Fruit fly (Drosophila melanogaster) whole organism, embryonic: Measurements from ENCODE around the gene Plap.

Source experiments
- Bgb ChIP-seq: fragments of 200-800 bp; sonication (Bioruptor generic); IDR thresholded peaks from 2 replicates; pipeline ENCODE4 v1.3.6; 2022; ENCODE audit warnings: missing biosample characterization, missing genetic modification characterization; ENCODE audit not compliant: partially characterized antibody
- CG12769 ChIP-seq: fragments of 200-800 bp; sonication (Bioruptor generic); optimal IDR thresholded peaks from 2 replicates; lab custom pipeline; 2019; ENCODE audit warnings: missing biosample characterization, mild to moderate bottlenecking, missing genetic modification characterization, moderate library complexity
- CG14441 ChIP-seq: fragments of 200-800 bp; sonication (Bioruptor generic); IDR thresholded peaks from 2 replicates; pipeline ENCODE4 v1.3.6; 2022; ENCODE audit warnings: missing biosample characterization, missing genetic modification characterization
- CG15073 ChIP-seq: fragments of 200-800 bp; sonication (Bioruptor generic); optimal IDR thresholded peaks from 2 replicates; lab custom pipeline; 2016; ENCODE audit warnings: missing biosample characterization, missing genetic modification characterization
- CG17359 ChIP-seq: fragments of 200-800 bp; sonication (Bioruptor generic); optimal IDR thresholded peaks from 3 replicates; lab custom pipeline; 2018; ENCODE audit warnings: missing biosample characterization, mild to moderate bottlenecking, missing genetic modification characterization, moderate library complexity
- CG30020 ChIP-seq: fragments of 200-800 bp; optimal IDR thresholded peaks from 2 replicates; lab custom pipeline; 2019; ENCODE audit warnings: missing biosample characterization, mild to moderate bottlenecking, missing genetic modification characterization, moderate library complexity
- CG30431 ChIP-seq: fragments of 200-800 bp; sonication (Bioruptor generic); optimal IDR thresholded peaks from 2 replicates; lab custom pipeline; 2017; ENCODE audit warnings: missing biosample characterization, missing genetic modification characterization
- CG3163 ChIP-seq: fragments of 200-800 bp; sonication (Bioruptor generic); optimal IDR thresholded peaks from 3 replicates; lab custom pipeline; 2016; ENCODE audit warnings: missing biosample characterization, missing genetic modification characterization
- CG4282 ChIP-seq: fragments of 200-800 bp; sonication (Bioruptor generic); optimal IDR thresholded peaks from 2 replicates; lab custom pipeline; 2016; ENCODE audit warnings: missing biosample characterization, missing genetic modification characterization
- CG4328 ChIP-seq: fragments of 200-800 bp; sonication (Bioruptor generic); optimal IDR thresholded peaks from 3 replicates; lab custom pipeline; 2017; ENCODE audit warnings: missing biosample characterization, missing genetic modification reagents, missing genetic modification characterization
- CG6272 ChIP-seq: fragments of 200-800 bp; sonication (Bioruptor generic); IDR thresholded peaks from 2 replicates; pipeline ENCODE4 v1.3.6; 2022; ENCODE audit warnings: missing biosample characterization, missing genetic modification characterization
- CG7928 ChIP-seq: fragments of 200-800 bp; sonication (Bioruptor generic); optimal IDR thresholded peaks from 2 replicates; lab custom pipeline; 2017; ENCODE audit warnings: missing biosample characterization, mild to moderate bottlenecking, missing genetic modification characterization
- CG9437 ChIP-seq: fragments of 200-800 bp; sonication (Bioruptor generic); optimal IDR thresholded peaks from 2 replicates; lab custom pipeline; 2018; ENCODE audit warnings: missing biosample characterization, mild to moderate bottlenecking, missing genetic modification characterization
- CG9727 ChIP-seq: fragments of 200-800 bp; sonication (Bioruptor generic); optimal IDR thresholded peaks from 3 replicates; lab custom pipeline; 2017; ENCODE audit warnings: missing biosample characterization, mild to moderate bottlenecking, missing genetic modification characterization
- CG9876 ChIP-seq: fragments of 200-800 bp; sonication (Bioruptor generic); optimal IDR thresholded peaks from 2 replicates; lab custom pipeline; 2016; ENCODE audit warnings: missing biosample characterization, missing genetic modification characterization
- CHES-1-like ChIP-seq: fragments of 200-800 bp; sonication (Bioruptor generic); optimal IDR thresholded peaks from 2 replicates; lab custom pipeline; 2016; ENCODE audit warnings: missing biosample characterization, missing genetic modification characterization
- CTCF ChIP-seq: fragments of 200-800 bp; sonication (Bioruptor generic); optimal IDR thresholded peaks from 2 replicates; lab custom pipeline; 2017; ENCODE audit warnings: missing biosample characterization, mild to moderate bottlenecking, missing genetic modification characterization, moderate library complexity
- Chrac-16 ChIP-seq: fragments of 200-800 bp; sonication (Bioruptor generic); optimal IDR thresholded peaks from 3 replicates; lab custom pipeline; 2016; ENCODE audit warnings: missing biosample characterization, missing genetic modification characterization
- CkIIα-i1 ChIP-seq: fragments of 200-800 bp; sonication (Bioruptor generic); IDR thresholded peaks from 2 replicates; pipeline ENCODE4 v1.3.6; 2022; ENCODE audit warnings: missing biosample characterization, missing genetic modification characterization
- CoRest ChIP-seq: fragments of 200-800 bp; sonication (Bioruptor generic); optimal IDR thresholded peaks from 3 replicates; lab custom pipeline; 2018; ENCODE audit warnings: missing biosample characterization, mild to moderate bottlenecking, missing genetic modification characterization, moderate library complexity
- Hmr ChIP-seq: fragments of 200-800 bp; sonication (Bioruptor generic); optimal IDR thresholded peaks from 3 replicates; lab custom pipeline; 2017; ENCODE audit warnings: mild to moderate bottlenecking, missing biosample characterization, missing genetic modification reagents, missing genetic modification characterization
- Hsf ChIP-seq: fragments of 200-800 bp; sonication (Bioruptor generic); optimal IDR thresholded peaks from 3 replicates; lab custom pipeline; 2016; ENCODE audit warnings: missing biosample characterization, missing genetic modification characterization
- MESR4 ChIP-seq: fragments of 200-800 bp; sonication (Bioruptor generic); optimal IDR thresholded peaks from 2 replicates; lab custom pipeline; 2018; ENCODE audit warnings: missing biosample characterization, mild to moderate bottlenecking, missing genetic modification characterization, moderate library complexity
- Mad ChIP-seq: fragments of 200-800 bp; sonication (Bioruptor generic); optimal IDR thresholded peaks from 2 replicates; lab custom pipeline; 2016; ENCODE audit warnings: missing biosample characterization, missing genetic modification characterization
- Poxn ChIP-seq: fragments of 200-800 bp; sonication (Bioruptor generic); IDR thresholded peaks from 2 replicates; pipeline ENCODE4 v1.3.6; 2022; ENCODE audit warnings: missing biosample characterization, missing genetic modification characterization
- Rfx ChIP-seq: fragments of 200-800 bp; sonication (Bioruptor generic); IDR thresholded peaks from 2 replicates; pipeline ENCODE4 v1.3.6; 2022; ENCODE audit warnings: missing biosample characterization, missing genetic modification characterization
- Sox100B ChIP-seq: fragments of 200-800 bp; sonication (Bioruptor generic); optimal IDR thresholded peaks from 3 replicates; lab custom pipeline; 2018; ENCODE audit warnings: missing biosample characterization, mild to moderate bottlenecking, missing genetic modification characterization
- Sry-β ChIP-seq: fragments of 200-800 bp; sonication (Bioruptor generic); optimal IDR thresholded peaks from 2 replicates; lab custom pipeline; 2018; ENCODE audit warnings: missing biosample characterization, mild to moderate bottlenecking, missing genetic modification characterization, moderate library complexity
- Xbp1 ChIP-seq: fragments of 200-800 bp; sonication (Bioruptor generic); optimal IDR thresholded peaks from 3 replicates; lab custom pipeline; 2016; ENCODE audit warnings: missing biosample characterization, mild to moderate bottlenecking, missing genetic modification characterization
- Xrp1 ChIP-seq: fragments of 200-800 bp; sonication (Bioruptor generic); IDR thresholded peaks from 2 replicates; pipeline ENCODE4 v1.3.6; 2022; ENCODE audit warnings: missing biosample characterization, missing genetic modification characterization
- ac ChIP-seq: fragments of 200-800 bp; sonication (Bioruptor generic); optimal IDR thresholded peaks from 3 replicates; lab custom pipeline; 2017; ENCODE audit warnings: missing biosample characterization, mild to moderate bottlenecking, missing genetic modification characterization
- ase ChIP-seq: fragments of 200-800 bp; sonication (Bioruptor generic); IDR thresholded peaks from 3 replicates; pipeline ENCODE4 v1.3.6; 2022; ENCODE audit warnings: missing biosample characterization, missing genetic modification characterization
- bsh ChIP-seq, 2 experiments: fragments of 200-800 bp; sonication (Bioruptor generic); optimal IDR thresholded peaks; 2 replicates each; lab custom pipeline; 2017 to 2018; ENCODE audit warnings: mild to moderate bottlenecking in 2 of 2, missing biosample characterization in 2 of 2, missing genetic modification characterization in 2 of 2, moderate library complexity in 1 of 2
- crc ChIP-seq: fragments of 200-800 bp; sonication (Bioruptor generic); optimal IDR thresholded peaks from 2 replicates; lab custom pipeline; 2016; ENCODE audit warnings: missing biosample characterization, missing genetic modification characterization
- cwo ChIP-seq: fragments of 200-800 bp; sonication (Bioruptor generic); optimal IDR thresholded peaks from 3 replicates; lab custom pipeline; 2017; ENCODE audit warnings: missing biosample characterization, missing genetic modification characterization, mild to moderate bottlenecking, moderate library complexity, missing genetic modification reagents
- dmrt99B ChIP-seq: fragments of 200-800 bp; sonication (Bioruptor generic); optimal IDR thresholded peaks from 2 replicates; lab custom pipeline; 2018; ENCODE audit warnings: missing biosample characterization, mild to moderate bottlenecking, missing genetic modification characterization, moderate library complexity
- eve ChIP-seq, 2 experiments: fragments of >200 bp; optimal IDR thresholded peaks; 2 replicates each; lab custom pipeline; 2017; ENCODE audit warnings: missing biosample characterization in 2 of 2, missing genetic modification characterization in 2 of 2
- h ChIP-seq: fragments of >200 bp; optimal IDR thresholded peaks from 2 replicates; lab custom pipeline; 2017
- insv ChIP-seq, 2 experiments: fragments of 200-800 bp; sonication (Bioruptor generic); optimal IDR thresholded peaks; 3 replicates each; lab custom pipeline; 2016 to 2018; ENCODE audit warnings: missing biosample characterization in 2 of 2, missing genetic modification characterization in 2 of 2
- jing ChIP-seq: fragments of 200-800 bp; sonication (Bioruptor generic); optimal IDR thresholded peaks from 2 replicates; lab custom pipeline; 2018; ENCODE audit warnings: missing biosample characterization, mild to moderate bottlenecking, missing genetic modification characterization
- ken ChIP-seq: fragments of 200-800 bp; sonication (Bioruptor generic); IDR thresholded peaks from 3 replicates; pipeline ENCODE4 v1.3.6; 2022; ENCODE audit warnings: missing biosample characterization, missing genetic modification characterization
- kni ChIP-seq: fragments of 200-800 bp; sonication (Bioruptor generic); optimal IDR thresholded peaks from 3 replicates; lab custom pipeline; 2017; ENCODE audit warnings: mild to moderate bottlenecking, missing biosample characterization, missing genetic modification reagents, missing genetic modification characterization
- lilli ChIP-seq: fragments of 200-800 bp; sonication (Bioruptor generic); optimal IDR thresholded peaks from 3 replicates; lab custom pipeline; 2016; ENCODE audit warnings: missing biosample characterization, missing genetic modification characterization
- lmd ChIP-seq: fragments of 200-800 bp; sonication (Bioruptor generic); IDR thresholded peaks from 2 replicates; pipeline ENCODE4 v1.3.6; 2022; ENCODE audit warnings: missing biosample characterization, missing genetic modification characterization
- peb ChIP-seq: fragments of 200-800 bp; sonication (Bioruptor generic); IDR thresholded peaks from 2 replicates; pipeline ENCODE4 v1.3.6; 2022; ENCODE audit warnings: missing biosample characterization, missing genetic modification characterization
- prd ChIP-seq, 3 experiments: fragments of >200 bp in 2 of 3; fragments of 200-800 bp in 1 of 3; sonication (Bioruptor generic) in 1 of 3; optimal IDR thresholded peaks in 2 of 3; IDR thresholded peaks in 1 of 3; 2 replicates in 2 of 3; 3 replicates in 1 of 3; pipeline versions ENCODE4 v1.3.6 to Lab custom; 2017 to 2022; ENCODE audit warnings: missing biosample characterization in 1 of 3, missing genetic modification characterization in 1 of 3
- run ChIP-seq: fragments of 200-800 bp; sonication (Bioruptor generic); optimal IDR thresholded peaks from 3 replicates; lab custom pipeline; 2018; ENCODE audit warnings: missing biosample characterization, mild to moderate bottlenecking, missing genetic modification characterization
- sug ChIP-seq: fragments of 200-800 bp; optimal IDR thresholded peaks from 2 replicates; lab custom pipeline; 2019; ENCODE audit warnings: missing biosample characterization, mild to moderate bottlenecking, missing genetic modification characterization, moderate library complexity
- toy ChIP-seq: fragments of 200-800 bp; sonication (Bioruptor generic); IDR thresholded peaks from 2 replicates; pipeline ENCODE4 v1.3.6; 2022; ENCODE audit warnings: missing biosample characterization, missing genetic modification characterization
- vnd ChIP-seq: fragments of 200-800 bp; sonication (Bioruptor generic); IDR thresholded peaks from 3 replicates; pipeline ENCODE4 v1.3.6; 2022; ENCODE audit warnings: missing biosample characterization, missing genetic modification characterization; ENCODE audit not compliant: partially characterized antibody
- zfh1 ChIP-seq: fragments of 200-800 bp; sonication (Bioruptor generic); IDR thresholded peaks from 3 replicates; pipeline ENCODE4 v1.3.6; 2022; ENCODE audit warnings: missing biosample characterization, missing genetic modification characterization

Gene Plap

DNA sequence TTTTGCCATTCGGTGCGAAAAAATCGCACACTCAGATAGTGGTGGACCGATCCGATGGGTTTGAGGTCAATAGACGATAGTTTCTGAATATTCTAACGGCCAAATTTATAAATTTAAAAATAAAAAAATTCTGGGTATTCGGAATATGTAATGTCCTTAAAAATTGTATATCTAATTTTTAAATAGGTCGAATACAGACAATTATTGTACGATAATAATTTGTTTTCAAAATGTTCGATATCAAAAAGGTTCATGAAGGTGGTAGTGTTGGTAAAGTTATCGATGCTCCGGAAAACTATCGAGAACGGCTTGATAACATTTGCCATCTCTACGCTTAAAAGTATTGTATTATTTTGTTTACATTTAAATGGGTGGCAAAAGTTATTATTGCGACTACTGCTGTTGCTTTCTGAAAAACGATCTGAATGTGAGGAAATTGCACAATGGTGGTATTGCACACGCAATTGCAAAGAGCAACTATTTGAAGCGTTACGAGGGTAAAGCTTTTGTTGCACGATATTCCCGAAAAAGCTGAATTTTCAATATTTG, at the start of gene Plap, which contains the start of gene CG31922:
Plap (minus strand) TSS at position 499 of the 549 bp plus-strand sequence.
CG31922 (plus strand) TSS at position 315 of the 549 bp plus-strand sequence.
- TF ChIP-seq CG17359: peak; percentile 40
- peak; percentile 71 for TF ChIP-seq CG9727
- no peak for TF ChIP-seq ase
- TF ChIP-seq Xrp1: peak; percentile 72
- no peak for TF ChIP-seq toy (GFP tag; lab: Robert Waterston, UW)
- TF ChIP-seq CG15073: no peak
- no peak for TF ChIP-seq jing
- TF ChIP-seq Hsf (GFP tag; lab: Kevin White, UChicago): peak; percentile 74
- TF ChIP-seq CG9876 (GFP tag; lab: Kevin White, UChicago): peak; percentile 14
- no peak for TF ChIP-seq ken (GFP tag; lab: Robert Waterston, UW)
- TF ChIP-seq insv (GFP tag; optimal IDR thresholded peaks at IDR 0.05; lab: Kevin White, UChicago): peak in 1 of 2 experiments; percentile 35
- TF ChIP-seq CG30020: peak; percentile 68
- TF ChIP-seq CHES-1-like: peak; percentile 56
- TF ChIP-seq CG12769 (tag; lab: Kevin White, UChicago): no peak
- peak; percentile 87 for TF ChIP-seq lilli (GFP tag; lab: Kevin White, UChicago)
- no peak for TF ChIP-seq prd (optimal IDR thresholded peaks at IDR 0.05; lab: Kevin White, UChicago)
- peak; percentile 74; the same call in 2 of the 3 replicates for TF ChIP-seq prd (GFP tag; IDR thresholded peaks at IDR 0.05; lab: Robert Waterston, UW)
- peak; percentile 87 for TF ChIP-seq sug (tag; lab: Kevin White, UChicago)
- peak; percentile 82 for TF ChIP-seq Rfx (GFP tag; lab: Robert Waterston, UW)
- TF ChIP-seq run (tag; lab: Kevin White, UChicago): no peak
- peak; percentile 81 for TF ChIP-seq Bgb (GFP tag; lab: Robert Waterston, UW)
- TF ChIP-seq ac (GFP tag; lab: Kevin White, UChicago): no peak
- no peak for TF ChIP-seq zfh1
- no peak for TF ChIP-seq CG30431 (GFP tag; lab: Kevin White, UChicago)
- TF ChIP-seq crc (GFP tag; lab: Kevin White, UChicago): peak; percentile 32
- TF ChIP-seq Sox100B (GFP tag; lab: Kevin White, UChicago): no peak
- TF ChIP-seq Mad (GFP tag; lab: Kevin White, UChicago): peak; percentile 70
- TF ChIP-seq Sry-β: no peak
- TF ChIP-seq kni (GFP tag; lab: Kevin White, UChicago): peak; percentile 14
- TF ChIP-seq Xbp1: peak; percentile 73
- TF ChIP-seq CG7928 (GFP tag; lab: Kevin White, UChicago): peak; percentile 39
- no peak for TF ChIP-seq peb
- peak; percentile 50; the same call in 1 of the 2 replicates for TF ChIP-seq CG14441 (GFP tag; lab: Robert Waterston, UW)
- TF ChIP-seq Poxn: no peak
- TF ChIP-seq CkIIα-i1 (GFP tag; lab: Robert Waterston, UW): no peak
- TF ChIP-seq Hmr: no peak
- no peak for TF ChIP-seq h (lab: Kevin White, UChicago)
- peak; percentile 6 for TF ChIP-seq cwo
- TF ChIP-seq CG9437 (GFP tag; lab: Kevin White, UChicago): peak; percentile 55
- TF ChIP-seq bsh (GFP tag; optimal IDR thresholded peaks at IDR 0.05; lab: Kevin White, UChicago): peak in 1 of 2 experiments; percentile 48
- no peak for TF ChIP-seq eve (GFP tag; optimal IDR thresholded peaks at IDR 0.05; lab: Kevin White, UChicago)
- TF ChIP-seq CG6272 (GFP tag; lab: Robert Waterston, UW): peak; percentile 70
- TF ChIP-seq CG3163 (GFP tag; lab: Kevin White, UChicago): peak; percentile 10
- TF ChIP-seq CG4282 (GFP tag; lab: Kevin White, UChicago): peak; percentile 17
- peak; percentile 91 for TF ChIP-seq vnd (GFP tag; lab: Robert Waterston, UW)
- no peak for TF ChIP-seq dmrt99B (tag; lab: Kevin White, UChicago)
- peak; percentile 43; the same call in 1 of the 2 replicates for TF ChIP-seq lmd
- no peak for TF ChIP-seq CTCF (GFP tag; lab: Kevin White, UChicago)
- peak; percentile 18 for TF ChIP-seq MESR4 (GFP tag; lab: Kevin White, UChicago)
- TF ChIP-seq CG4328 (GFP tag; lab: Kevin White, UChicago): peak; percentile 55
- peak; percentile 64 for TF ChIP-seq Chrac-16 (GFP tag; lab: Kevin White, UChicago)
- TF ChIP-seq CoRest (tag; lab: Kevin White, UChicago): peak; percentile 87
